Fruit fly (Drosophila melanogaster): Measurements from ENCODE around the gene Cmpk.

Cmpk gene

DNA sequence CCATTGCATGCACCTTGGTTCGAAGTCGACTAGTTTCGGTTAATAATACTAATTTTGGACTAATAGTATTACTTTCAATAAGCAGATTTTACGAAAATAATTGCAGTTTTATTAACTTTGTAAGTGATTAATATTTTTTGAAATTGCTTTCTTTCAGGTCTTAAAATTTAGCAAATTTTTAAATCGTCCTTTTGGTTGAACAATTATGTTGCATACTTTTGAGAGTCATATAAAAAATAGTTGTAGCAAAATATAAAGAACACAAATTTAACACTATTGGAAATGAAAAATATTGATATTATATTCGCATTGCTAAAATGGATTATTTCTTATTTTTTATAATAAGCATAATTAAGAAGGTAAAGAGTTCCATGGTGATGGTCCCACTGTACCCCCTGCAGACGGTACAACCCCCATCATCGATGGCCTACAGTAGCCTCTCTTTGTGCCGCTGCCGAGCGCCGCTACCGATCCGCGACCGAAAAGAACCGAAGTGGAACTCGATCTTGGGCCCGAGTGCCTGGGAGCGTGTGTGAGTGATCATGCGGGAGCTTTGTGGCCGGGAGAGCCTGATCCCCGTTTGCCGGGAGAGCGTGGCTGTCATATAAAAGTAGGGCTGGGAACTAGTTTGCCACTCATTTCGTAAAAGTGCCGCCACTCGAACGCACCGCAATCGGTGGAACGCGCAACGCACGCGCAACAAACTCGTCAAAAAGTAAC, 33.9 kb downstream of the Cmpk start (continued):
- TF ChIP-seq Elba2 (GFP tag; optimal IDR thresholded peaks at IDR 0.05): peak; percentile 47
- peak; percentile 92 for TF ChIP-seq CG15601 (tag; optimal IDR thresholded peaks at IDR 0.05)
- peak; percentile 66 for TF ChIP-seq Side (GFP tag; optimal IDR thresholded peaks at IDR 0.05)
- 0 out of 2 replicates have a peak, but pooled peaks have one; percentile 46 for TF ChIP-seq toy (GFP tag; IDR thresholded peaks at IDR 0.05)
- TF ChIP-seq CG5245 (GFP tag; optimal IDR thresholded peaks at IDR 0.05): peak; percentile 87
- TF ChIP-seq bbx (GFP tag; IDR thresholded peaks at IDR 0.05; ENCODE audit: partially characterized antibody): 0 out of 2 replicates have a peak, but pooled peaks have one; percentile 35
- peak; percentile 15 for TF ChIP-seq gcm2 (GFP tag; optimal IDR thresholded peaks at IDR 0.05)
- peak; percentile 67 for TF ChIP-seq CG14014 (GFP tag; IDR thresholded peaks at IDR 0.05)
- TF ChIP-seq fd64A (GFP tag; optimal IDR thresholded peaks at IDR 0.05): no peak
- peak; percentile 24; the same call in 1 of the 3 replicates for TF ChIP-seq CG11456 (GFP tag; IDR thresholded peaks at IDR 0.05)
- peak; percentile 99 for TF ChIP-seq Sox100B (GFP tag; optimal IDR thresholded peaks at IDR 0.05)
- peak; percentile 87 for TF ChIP-seq dpn (GFP tag; optimal IDR thresholded peaks at IDR 0.05)
- 0 out of 3 replicates have a peak, but pooled peaks have one; percentile 36 for TF ChIP-seq Optix (GFP tag; IDR thresholded peaks at IDR 0.05)
- no peak for TF ChIP-seq eve (GFP tag; optimal IDR thresholded peaks at IDR 0.05)
- TF ChIP-seq Fer2 (tag; optimal IDR thresholded peaks at IDR 0.05): peak; percentile 69
- TF ChIP-seq hbn (GFP tag; IDR thresholded peaks at IDR 0.05; ENCODE audit: partially characterized antibody): no peak
- peak; percentile 91 for TF ChIP-seq trh (GFP tag; optimal IDR thresholded peaks at IDR 0.05)
- TF ChIP-seq CG6654 (GFP tag; optimal IDR thresholded peaks at IDR 0.05): peak; percentile 89
- TF ChIP-seq CG11504 (tag; optimal IDR thresholded peaks at IDR 0.05): peak; percentile 96
- TF ChIP-seq CG14710 (tag; optimal IDR thresholded peaks at IDR 0.05): peak; percentile 97
- peak; percentile 69 for TF ChIP-seq nom (GFP tag; optimal IDR thresholded peaks at IDR 0.05)
- peak; percentile 92 for TF ChIP-seq lmd (GFP tag; IDR thresholded peaks at IDR 0.05)
- TF ChIP-seq twi (tag; optimal IDR thresholded peaks at IDR 0.05): peak; percentile 91
- peak; percentile 10 for TF ChIP-seq CG15479 (GFP tag; optimal IDR thresholded peaks at IDR 0.05)
- peak; percentile 46; the same call in 1 of the 3 replicates for TF ChIP-seq so (GFP tag; IDR thresholded peaks at IDR 0.05)
- peak; percentile 61; the same call in 2 of the 3 replicates for TF ChIP-seq jigr1 (GFP tag; IDR thresholded peaks at IDR 0.05)
- peak; percentile 85; the same call in 2 of the 4 replicates for TF ChIP-seq chinmo (GFP tag; IDR thresholded peaks at IDR 0.05; ENCODE audit: partially characterized antibody)
- 0 out of 2 replicates have a peak, but pooled peaks have one; percentile 16 for TF ChIP-seq CG43689 (GFP tag; IDR thresholded peaks at IDR 0.05)
- no peak for TF ChIP-seq bowl (GFP tag; IDR thresholded peaks at IDR 0.05)
- peak; percentile 97 for TF ChIP-seq CG7839 (tag; optimal IDR thresholded peaks at IDR 0.05)
- peak; percentile 31 for TF ChIP-seq CG9797 (GFP tag; optimal IDR thresholded peaks at IDR 0.05)
- peak; percentile 79 for TF ChIP-seq CG32772 (GFP tag; IDR thresholded peaks at IDR 0.05)
- peak; percentile 83 for TF ChIP-seq sisA (GFP tag; IDR thresholded peaks at IDR 0.05)
- peak; percentile 59 for TF ChIP-seq B-H2 (GFP tag; optimal IDR thresholded peaks at IDR 0.05)
- peak; percentile 11 for TF ChIP-seq BEAF-32 (GFP tag; optimal IDR thresholded peaks at IDR 0.05)
- TF ChIP-seq pho (GFP tag; optimal IDR thresholded peaks at IDR 0.05): peak; percentile 86
- no peak for TF ChIP-seq CG14441 (GFP tag; IDR thresholded peaks at IDR 0.05)
- peak; percentile 50 for TF ChIP-seq CG1603 (tag; optimal IDR thresholded peaks at IDR 0.05)
- TF ChIP-seq Ets65A (GFP tag): peak; percentile 66
- TF ChIP-seq wor (GFP tag; IDR thresholded peaks at IDR 0.05): peak; percentile 85
- TF ChIP-seq Hr51 (GFP tag; optimal IDR thresholded peaks at IDR 0.05): peak; percentile 58 to 97
- peak; percentile 79 for TF ChIP-seq NC2β (GFP tag; optimal IDR thresholded peaks at IDR 0.05)
- peak; percentile 94 for TF ChIP-seq D19A (tag; optimal IDR thresholded peaks at IDR 0.05)
- peak; percentile 94 for TF ChIP-seq Vsx1 (GFP tag; optimal IDR thresholded peaks at IDR 0.05)
- peak; percentile 98 for TF ChIP-seq CG12769 (tag; optimal IDR thresholded peaks at IDR 0.05)
- TF ChIP-seq kah (GFP tag; optimal IDR thresholded peaks at IDR 0.05): peak; percentile 80
- peak; percentile 94 for TF ChIP-seq sqz (GFP tag; optimal IDR thresholded peaks at IDR 0.05)
- TF ChIP-seq Dip3 (GFP tag; optimal IDR thresholded peaks at IDR 0.05): peak; percentile 54

All from whole organism, embryonic.